Fruit fly (Drosophila melanogaster): ENCODE measurements around the gene CG11458.

Gene CG11458

DNA sequence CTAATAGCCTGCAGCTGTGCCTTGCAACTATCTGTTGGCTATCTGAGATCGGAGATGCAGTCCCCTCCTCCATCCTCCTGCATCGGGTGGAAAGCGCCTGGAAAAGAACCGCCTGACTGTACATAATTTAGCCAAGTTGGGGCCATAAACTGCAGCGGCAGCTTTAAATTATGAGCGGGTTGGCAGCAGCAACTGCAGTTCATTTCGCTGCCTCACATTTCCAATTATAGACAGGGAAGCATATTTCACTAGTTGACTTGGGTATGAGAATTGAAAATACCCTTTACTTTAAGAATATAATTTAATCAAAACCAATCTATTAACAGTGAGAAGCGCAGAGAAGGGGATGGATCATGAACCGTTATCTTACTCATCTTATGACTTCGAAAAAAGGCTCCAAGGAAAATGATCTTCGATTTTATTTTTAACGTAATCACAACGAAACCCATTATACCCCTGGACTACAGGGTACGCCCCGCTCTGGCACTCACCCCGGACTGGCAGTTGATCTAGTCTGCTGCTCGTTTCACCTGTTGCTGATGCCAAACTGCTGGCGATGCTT is 17.5 kb downstream of the CG11458 start:
- TF ChIP-seq CG8119 (GFP tag; IDR thresholded peaks at IDR 0.05) (peak; percentile 89), salr (GFP tag; optimal IDR thresholded peaks at IDR 0.05) (peak; percentile 79 to 81), lz (GFP tag; optimal IDR thresholded peaks at IDR 0.05) (peak; percentile 40), CG11294 (GFP tag; IDR thresholded peaks at IDR 0.05) (peak; percentile 51; the same call in 1 of the 2 replicates), eg (GFP tag; IDR thresholded peaks at IDR 0.05) (peak; percentile 70; the same call in 1 of the 3 replicates), CG10669 (GFP tag; optimal IDR thresholded peaks at IDR 0.05) (peak; percentile 86), CG11762 (GFP tag; optimal IDR thresholded peaks at IDR 0.05; ENCODE audit: insufficient read depth) (peak; percentile 67), Lpt (GFP tag; optimal IDR thresholded peaks at IDR 0.05) (peak; percentile 81), Gug (GFP tag; IDR thresholded peaks at IDR 0.05) (peak; percentile 56), Met (GFP tag; optimal IDR thresholded peaks at IDR 0.05) (peak; percentile 60), dac (GFP tag; optimal IDR thresholded peaks at IDR 0.05) (peak; percentile 51), CG6854 (GFP tag; optimal IDR thresholded peaks at IDR 0.05) (no peak), OdsH (GFP tag; optimal IDR thresholded peaks at IDR 0.05) (peak; percentile 83), spab (GFP tag; optimal IDR thresholded peaks at IDR 0.05) (peak; percentile 85), CG6792 (GFP tag; optimal IDR thresholded peaks at IDR 0.05) (peak; percentile 76), achi (GFP tag; optimal IDR thresholded peaks at IDR 0.05) (peak; percentile 84), dsx (GFP tag; optimal IDR thresholded peaks at IDR 0.05; ENCODE audit: poor library complexity, severe bottlenecking) (peak; percentile 85), net (GFP tag; optimal IDR thresholded peaks at IDR 0.05) (peak; percentile 72), CG1621 (tag; optimal IDR thresholded peaks at IDR 0.05) (peak; percentile 75), CG15336 (GFP tag; IDR thresholded peaks at IDR 0.05) (peak; percentile 88), CG16779 (tag; optimal IDR thresholded peaks at IDR 0.05) (peak; percentile 55), CG6163 (GFP tag; IDR thresholded peaks at IDR 0.05) (peak; percentile 85), acj6 (GFP tag; optimal IDR thresholded peaks at IDR 0.05) (peak; percentile 84), CG32006 (GFP tag; optimal IDR thresholded peaks at IDR 0.05) (peak; percentile 91), vri (GFP tag; optimal IDR thresholded peaks at IDR 0.05) (no peak), pdm3 (GFP tag; optimal IDR thresholded peaks at IDR 0.05) (peak; percentile 82), Blimp-1 (GFP tag; optimal IDR thresholded peaks at IDR 0.05) (no peak), Sox102F (GFP tag; optimal IDR thresholded peaks at IDR 0.05) (peak; percentile 43), Sox15 (GFP tag; optimal IDR thresholded peaks at IDR 0.05) (peak; percentile 20), Hr4 (GFP tag; optimal IDR thresholded peaks at IDR 0.05) (peak; percentile 84), CG8319 (GFP tag; optimal IDR thresholded peaks at IDR 0.05) (peak; percentile 59), fkh (GFP tag; optimal IDR thresholded peaks at IDR 0.05) (no peak), Ets96B (tag; optimal IDR thresholded peaks at IDR 0.05) (peak; percentile 92), CG6808 (GFP tag; optimal IDR thresholded peaks at IDR 0.05) (peak; percentile 87), CG3919 (GFP tag; optimal IDR thresholded peaks at IDR 0.05) (peak; percentile 88), CG7368 (GFP tag; optimal IDR thresholded peaks at IDR 0.05) (peak; percentile 55), svp (GFP tag) (peak; percentile 63), fd59A (GFP tag; optimal IDR thresholded peaks at IDR 0.05) (peak; percentile 83), CG8632 (GFP tag; optimal IDR thresholded peaks at IDR 0.05) (peak; percentile 65), Eip78C (GFP tag) (peak; percentile 95), Ets21C (GFP tag; optimal IDR thresholded peaks at IDR 0.05) (peak; percentile 4), fd85E (GFP tag; optimal IDR thresholded peaks at IDR 0.05) (no peak), ss (GFP tag; optimal IDR thresholded peaks at IDR 0.05) (peak; percentile 83 to 88), CG34406 (GFP tag; optimal IDR thresholded peaks at IDR 0.05) (peak; percentile 47), CG3032 (tag; optimal IDR thresholded peaks at IDR 0.05) (peak; percentile 89), esn (GFP tag; optimal IDR thresholded peaks at IDR 0.05) (peak; percentile 43), cyc (GFP tag; optimal IDR thresholded peaks at IDR 0.05) (peak; percentile 40), CG10631 (GFP tag; optimal IDR thresholded peaks at IDR 0.05) (peak; percentile 80), Eip75B (GFP tag; optimal IDR thresholded peaks at IDR 0.05) (peak; percentile 79), Eip93F (GFP tag; optimal IDR thresholded peaks at IDR 0.05) (no peak), Smox (GFP tag; optimal IDR thresholded peaks at IDR 0.05) (peak; percentile 3)

Measured in whole organism, prepupa.